Fruit fly (Drosophila melanogaster): ENCODE results near the gene rst.

The rst gene

dm6 chrX:2977857-2978473 is 4.3 kb upstream of the rst start (continued):
- TF ChIP-seq p53 (GFP tag; optimal IDR thresholded peaks at IDR 0.05) (no peak), CG15269 (tag; optimal IDR thresholded peaks at IDR 0.05) (peak; percentile 8), YL-1 (GFP tag; optimal IDR thresholded peaks at IDR 0.05) (no peak), unc-4 (GFP tag; IDR thresholded peaks at IDR 0.05; ENCODE audit: partially characterized antibody) (no peak), HHEX (GFP tag; optimal IDR thresholded peaks at IDR 0.05) (no peak), Bgb (GFP tag; IDR thresholded peaks at IDR 0.05; ENCODE audit: partially characterized antibody) (no peak), CG2875 (GFP tag; optimal IDR thresholded peaks at IDR 0.05) (no peak), tx (GFP tag; optimal IDR thresholded peaks at IDR 0.05) (no peak), emc (GFP tag; optimal IDR thresholded peaks at IDR 0.05) (no peak), abd-A (tag; optimal IDR thresholded peaks at IDR 0.05) (no peak), cwo (GFP tag; optimal IDR thresholded peaks at IDR 0.05) (no peak), dysf (GFP tag; IDR thresholded peaks at IDR 0.05) (peak; percentile 50; the same call in 1 of the 3 replicates), ase (GFP tag; IDR thresholded peaks at IDR 0.05) (no peak), CG3065 (GFP tag; optimal IDR thresholded peaks at IDR 0.05) (no peak), tin (GFP tag; optimal IDR thresholded peaks at IDR 0.05) (peak; percentile 41), CG3407 (GFP tag; optimal IDR thresholded peaks at IDR 0.05) (peak; percentile 13), fd64A (GFP tag; optimal IDR thresholded peaks at IDR 0.05) (no peak), dmrt11E (tag; optimal IDR thresholded peaks at IDR 0.05) (peak; percentile 77), insv (GFP tag; optimal IDR thresholded peaks at IDR 0.05) (no peak), kay (GFP tag; optimal IDR thresholded peaks at IDR 0.05) (no peak), CG15601 (tag; optimal IDR thresholded peaks at IDR 0.05) (peak; percentile 24), exex (tag; optimal IDR thresholded peaks at IDR 0.05) (no peak), dm (GFP tag; optimal IDR thresholded peaks at IDR 0.05) (peak; percentile 1), CG2120 (GFP tag; optimal IDR thresholded peaks at IDR 0.05) (peak; percentile 16), CG13123 (GFP tag; optimal IDR thresholded peaks at IDR 0.05) (no peak), chn (GFP tag; optimal IDR thresholded peaks at IDR 0.05) (no peak), CG13296 (GFP tag; optimal IDR thresholded peaks at IDR 0.05) (no peak), CG6791 (GFP tag; IDR thresholded peaks at IDR 0.05; ENCODE audit: partially characterized antibody) (no peak), odd (GFP tag; optimal IDR thresholded peaks at IDR 0.05) (no peak), zfh1 (GFP tag; IDR thresholded peaks at IDR 0.05) (0 out of 3 replicates have a peak, but pooled peaks have one; percentile 44), CG18619 (GFP tag; optimal IDR thresholded peaks at IDR 0.05) (no peak), grau (tag; optimal IDR thresholded peaks at IDR 0.05) (peak; percentile 2), CG30403 (GFP tag; optimal IDR thresholded peaks at IDR 0.05) (peak; percentile 49), CG17361 (GFP tag; IDR thresholded peaks at IDR 0.05) (peak; percentile 45; the same call in 1 of the 3 replicates), Poxn (GFP tag; IDR thresholded peaks at IDR 0.05) (no peak), Abd-B (GFP tag; optimal IDR thresholded peaks at IDR 0.05) (peak; percentile 11), nom (GFP tag; optimal IDR thresholded peaks at IDR 0.05) (no peak), lilli (GFP tag; optimal IDR thresholded peaks at IDR 0.05) (peak; percentile 29), HLH4C (GFP tag; IDR thresholded peaks at IDR 0.05; ENCODE audit: partially characterized antibody) (no peak), mld (GFP tag; IDR thresholded peaks at IDR 0.05; ENCODE audit: partially characterized antibody) (no peak), Doc2 (GFP tag; IDR thresholded peaks at IDR 0.05) (no peak), CG7357 (GFP tag; IDR thresholded peaks at IDR 0.05) (no peak), schlank (tag; optimal IDR thresholded peaks at IDR 0.05) (no peak), Spps (tag; optimal IDR thresholded peaks at IDR 0.05) (no peak), CG17829 (tag; optimal IDR thresholded peaks at IDR 0.05) (peak; percentile 11), CG11456 (GFP tag; IDR thresholded peaks at IDR 0.05) (no peak), CG10209 (GFP tag; optimal IDR thresholded peaks at IDR 0.05) (peak; percentile 44), Hr3 (GFP tag; optimal IDR thresholded peaks at IDR 0.05) (peak; percentile 52), zfh2 (GFP tag; optimal IDR thresholded peaks at IDR 0.05) (no peak), Dek (tag; optimal IDR thresholded peaks at IDR 0.05) (no peak)

All from whole organism, embryonic.